Worm (Caenorhabditis elegans) whole organism, L1 larva: ENCODE data around the gene T12A7.9.

ENCODE experiments used
- aly-2 ChIP-seq: fragments of 150-350 bp; optimal IDR thresholded peaks from 2 replicates; lab custom pipeline; 2014; ENCODE audit warnings: missing biosample characterization, missing genetic modification characterization
- dpl-1 ChIP-seq, 3 experiments: fragments of 150-350 bp in 2 of 3; sonication (generic microtip) in 1 of 3; optimal IDR thresholded peaks; 2 replicates each; lab custom pipeline; 2014 to 2017; ENCODE audit warnings: missing biosample characterization in 3 of 3, missing genetic modification characterization in 3 of 3, missing genetic modification reagents in 3 of 3
- efl-3 ChIP-seq: fragments of 200-800 bp; sonication (Bioruptor generic); optimal IDR thresholded peaks from 2 replicates; lab custom pipeline; 2018; ENCODE audit warnings: mild to moderate bottlenecking, missing genetic modification characterization, missing compliant biosample characterization
- fkh-8 ChIP-seq: sonication (generic microtip); optimal IDR thresholded peaks from 2 replicates; lab custom pipeline; 2016; ENCODE audit warnings: mild to moderate bottlenecking, missing genetic modification characterization, missing compliant biosample characterization
- hlh-17 ChIP-seq: fragments of 200-800 bp; sonication (Bioruptor generic); optimal IDR thresholded peaks from 2 replicates; lab custom pipeline; 2018; ENCODE audit warnings: missing genetic modification characterization, mild to moderate bottlenecking, missing compliant biosample characterization, moderate library complexity, borderline replicate concordance
- mdl-1 ChIP-seq, 2 experiments: fragments of 150-350 bp; optimal IDR thresholded peaks; 2 replicates each; lab custom pipeline; 2014 to 2017; ENCODE audit warnings: missing biosample characterization in 2 of 2, missing genetic modification characterization in 2 of 2, inconsistent platforms in 1 of 2
- nhr-28 ChIP-seq: fragments of 150-350 bp; optimal IDR thresholded peaks from 2 replicates; lab custom pipeline; 2014; ENCODE audit warnings: missing biosample characterization, missing genetic modification characterization
- snu-23 ChIP-seq: sonication (generic microtip); optimal IDR thresholded peaks from 2 replicates; lab custom pipeline; 2016; ENCODE audit warnings: missing genetic modification characterization, missing compliant biosample characterization

- TF ChIP-seq hlh-17 (GFP tag; lab: Kevin White, UChicago) (no peak), dpl-1 (GFP tag; optimal IDR thresholded peaks at IDR 0.05; lab: Kevin White, UChicago) (no peak), snu-23 (GFP tag; lab: Kevin White, UChicago) (no peak), aly-2 (tag; lab: Kevin White, UChicago) (no peak), efl-3 (no peak), mdl-1 (tag; optimal IDR thresholded peaks at IDR 0.05; lab: Kevin White, UChicago) (no peak), nhr-28 (tag; lab: Kevin White, UChicago) (no peak), fkh-8 (no peak)
Measured at ce11 chrIV:11779028-11779427, 23.2 kb upstream of the T12A7.9 start, which contains the start of gene lpr-2.
